Fruit fly (Drosophila melanogaster) whole organism, embryonic: ENCODE data around the gene Inx6.

Experiments used
- Aef1 ChIP-seq: fragments of 200-800 bp; sonication (Bioruptor generic); IDR thresholded peaks from 3 replicates; pipeline ENCODE4 v1.3.6; 2022; ENCODE audit warnings: missing biosample characterization, missing genetic modification characterization
- CG10959 ChIP-seq: fragments of 200-800 bp; sonication (Bioruptor generic); IDR thresholded peaks from 2 replicates; pipeline ENCODE4 v1.3.6; 2022; ENCODE audit warnings: missing biosample characterization, missing genetic modification characterization
- CG11398 ChIP-seq: fragments of 200-800 bp; sonication (Bioruptor generic); optimal IDR thresholded peaks from 2 replicates; lab custom pipeline; 2016; ENCODE audit warnings: missing biosample characterization, missing genetic modification characterization
- CG11723 ChIP-seq: fragments of 200-800 bp; sonication (Bioruptor generic); optimal IDR thresholded peaks from 2 replicates; lab custom pipeline; 2017; ENCODE audit warnings: missing biosample characterization, mild to moderate bottlenecking, missing genetic modification characterization
- CG12299 ChIP-seq: fragments of 200-800 bp; sonication (Bioruptor generic); optimal IDR thresholded peaks from 2 replicates; lab custom pipeline; 2018; ENCODE audit warnings: missing biosample characterization, mild to moderate bottlenecking, missing genetic modification characterization
- CG12744 ChIP-seq: fragments of 200-800 bp; sonication (Bioruptor generic); optimal IDR thresholded peaks from 2 replicates; lab custom pipeline; 2016; ENCODE audit warnings: missing biosample characterization, missing genetic modification characterization
- CG12769 ChIP-seq: fragments of 200-800 bp; sonication (Bioruptor generic); optimal IDR thresholded peaks from 2 replicates; lab custom pipeline; 2019; ENCODE audit warnings: missing biosample characterization, mild to moderate bottlenecking, missing genetic modification characterization, moderate library complexity
- CG15601 ChIP-seq: fragments of 200-800 bp; sonication (Bioruptor generic); optimal IDR thresholded peaks from 3 replicates; lab custom pipeline; 2019; ENCODE audit warnings: missing biosample characterization, mild to moderate bottlenecking, missing genetic modification characterization, moderate library complexity
- CG1792 ChIP-seq: fragments of 200-800 bp; sonication (Bioruptor generic); optimal IDR thresholded peaks from 2 replicates; lab custom pipeline; 2016; ENCODE audit warnings: missing biosample characterization, missing genetic modification characterization
- CG18262 ChIP-seq: fragments of 200-800 bp; optimal IDR thresholded peaks from 3 replicates; lab custom pipeline; 2019; ENCODE audit warnings: missing biosample characterization, mild to moderate bottlenecking, missing genetic modification characterization, moderate library complexity
- CG18619 ChIP-seq: fragments of 200-800 bp; sonication (Bioruptor generic); optimal IDR thresholded peaks from 3 replicates; lab custom pipeline; 2017; ENCODE audit warnings: missing biosample characterization, mild to moderate bottlenecking, missing genetic modification characterization
- CG30431 ChIP-seq: fragments of 200-800 bp; sonication (Bioruptor generic); optimal IDR thresholded peaks from 2 replicates; lab custom pipeline; 2017; ENCODE audit warnings: missing biosample characterization, missing genetic modification characterization
- CG3065 ChIP-seq: fragments of 200-800 bp; sonication (Bioruptor generic); optimal IDR thresholded peaks from 2 replicates; lab custom pipeline; 2016; ENCODE audit warnings: missing biosample characterization, missing genetic modification characterization
- CG4617 ChIP-seq: fragments of 200-800 bp; sonication (Bioruptor generic); optimal IDR thresholded peaks from 3 replicates; lab custom pipeline; 2016; ENCODE audit warnings: missing biosample characterization, missing genetic modification characterization, borderline replicate concordance
- CG6683 ChIP-seq: fragments of 200-800 bp; sonication (Bioruptor generic); optimal IDR thresholded peaks from 2 replicates; lab custom pipeline; 2017; ENCODE audit warnings: missing biosample characterization, mild to moderate bottlenecking, missing genetic modification characterization, missing genetic modification reagents
- CG8290 ChIP-seq, 3 experiments: fragments of 200-800 bp; sonication (Bioruptor generic); optimal IDR thresholded peaks; 2 replicates each; lab custom pipeline; 2016 to 2019; ENCODE audit warnings: missing biosample characterization in 3 of 3, missing genetic modification characterization in 3 of 3, mild to moderate bottlenecking in 2 of 3, moderate library complexity in 1 of 3
- CG8478 ChIP-seq: fragments of >200 bp; optimal IDR thresholded peaks from 2 replicates; lab custom pipeline; 2018
- CTCF ChIP-seq: fragments of 200-800 bp; sonication (Bioruptor generic); optimal IDR thresholded peaks from 2 replicates; lab custom pipeline; 2017; ENCODE audit warnings: missing biosample characterization, mild to moderate bottlenecking, missing genetic modification characterization, moderate library complexity
- CoRest ChIP-seq: fragments of 200-800 bp; sonication (Bioruptor generic); optimal IDR thresholded peaks from 3 replicates; lab custom pipeline; 2018; ENCODE audit warnings: missing biosample characterization, mild to moderate bottlenecking, missing genetic modification characterization, moderate library complexity
- CrebB ChIP-seq: fragments of 200-800 bp; sonication (Bioruptor generic); optimal IDR thresholded peaks from 3 replicates; lab custom pipeline; 2018; ENCODE audit warnings: missing biosample characterization, mild to moderate bottlenecking, missing genetic modification characterization
- Dad ChIP-seq: fragments of 200-800 bp; sonication (Bioruptor generic); optimal IDR thresholded peaks from 3 replicates; lab custom pipeline; 2016; ENCODE audit warnings: missing biosample characterization, missing genetic modification characterization
- Dbx ChIP-seq: fragments of 200-800 bp; sonication (Bioruptor generic); IDR thresholded peaks from 3 replicates; pipeline ENCODE4 v1.3.6; 2022; ENCODE audit warnings: missing biosample characterization, missing genetic modification characterization
- Dll ChIP-seq: fragments of 200-800 bp; sonication (Bioruptor generic); IDR thresholded peaks from 4 replicates; pipeline ENCODE4 v1.3.6; 2022; ENCODE audit warnings: missing biosample characterization, missing genetic modification characterization; ENCODE audit not compliant: partially characterized antibody
- HLH3B ChIP-seq: fragments of 200-800 bp; sonication (Bioruptor generic); IDR thresholded peaks from 2 replicates; pipeline ENCODE4 v1.3.6; 2022; ENCODE audit warnings: missing biosample characterization, missing genetic modification characterization
- HLH54F ChIP-seq: fragments of 200-800 bp; sonication (Bioruptor generic); optimal IDR thresholded peaks from 3 replicates; lab custom pipeline; 2016; ENCODE audit warnings: missing biosample characterization, missing genetic modification characterization
- Hmr ChIP-seq: fragments of 200-800 bp; sonication (Bioruptor generic); optimal IDR thresholded peaks from 3 replicates; lab custom pipeline; 2017; ENCODE audit warnings: mild to moderate bottlenecking, missing biosample characterization, missing genetic modification reagents, missing genetic modification characterization
- Hr78 ChIP-seq, 2 experiments: fragments of 200-800 bp in 1 of 2; fragments of >200 bp in 1 of 2; sonication (Bioruptor generic) in 1 of 2; optimal IDR thresholded peaks; 2 replicates each; lab custom pipeline; 2017 to 2019; ENCODE audit warnings: missing biosample characterization in 2 of 2, missing genetic modification characterization in 2 of 2, mild to moderate bottlenecking in 1 of 2, moderate library complexity in 1 of 2
- Neu2 ChIP-seq: fragments of 200-800 bp; sonication (Bioruptor generic); optimal IDR thresholded peaks from 3 replicates; lab custom pipeline; 2016; ENCODE audit warnings: missing biosample characterization, missing genetic modification characterization, borderline replicate concordance
- Ravus ChIP-seq: fragments of 200-800 bp; sonication (Bioruptor generic); IDR thresholded peaks from 2 replicates; pipeline ENCODE4 v1.3.6; 2022; ENCODE audit warnings: missing biosample characterization, missing genetic modification characterization
- Sox102F ChIP-seq: fragments of 200-800 bp; sonication (Bioruptor generic); optimal IDR thresholded peaks from 2 replicates; lab custom pipeline; 2018; ENCODE audit warnings: missing biosample characterization, mild to moderate bottlenecking, missing genetic modification characterization, moderate library complexity
- Xbp1 ChIP-seq: fragments of 200-800 bp; sonication (Bioruptor generic); optimal IDR thresholded peaks from 3 replicates; lab custom pipeline; 2016; ENCODE audit warnings: missing biosample characterization, mild to moderate bottlenecking, missing genetic modification characterization
- ab ChIP-seq: fragments of 200-800 bp; sonication (Bioruptor generic); optimal IDR thresholded peaks from 2 replicates; lab custom pipeline; 2016; ENCODE audit warnings: missing biosample characterization, missing genetic modification characterization
- bigmax ChIP-seq: fragments of 200-800 bp; sonication (Bioruptor generic); optimal IDR thresholded peaks from 2 replicates; lab custom pipeline; 2018; ENCODE audit warnings: missing biosample characterization, mild to moderate bottlenecking, missing genetic modification characterization
- chinmo ChIP-seq: fragments of 200-800 bp; sonication (Bioruptor generic); IDR thresholded peaks from 4 replicates; pipeline ENCODE4 v1.3.6; 2022; ENCODE audit warnings: missing biosample characterization, missing genetic modification characterization; ENCODE audit not compliant: partially characterized antibody
- da ChIP-seq: fragments of 200-800 bp; sonication (Bioruptor generic); optimal IDR thresholded peaks from 2 replicates; lab custom pipeline; 2016; ENCODE audit warnings: missing biosample characterization, missing genetic modification characterization
- dan ChIP-seq: fragments of 200-800 bp; sonication (Bioruptor generic); IDR thresholded peaks from 2 replicates; pipeline ENCODE4 v1.3.6; 2022; ENCODE audit warnings: missing biosample characterization, missing genetic modification characterization
- exex ChIP-seq: fragments of 200-800 bp; sonication (Bioruptor generic); optimal IDR thresholded peaks from 4 replicates; lab custom pipeline; 2018; ENCODE audit warnings: missing biosample characterization, mild to moderate bottlenecking, missing genetic modification characterization, moderate library complexity
- gcm ChIP-seq: fragments of 200-800 bp; sonication (Bioruptor generic); optimal IDR thresholded peaks from 2 replicates; lab custom pipeline; 2019; ENCODE audit warnings: missing biosample characterization, mild to moderate bottlenecking, missing genetic modification characterization, moderate library complexity
- jing ChIP-seq: fragments of 200-800 bp; sonication (Bioruptor generic); optimal IDR thresholded peaks from 2 replicates; lab custom pipeline; 2018; ENCODE audit warnings: missing biosample characterization, mild to moderate bottlenecking, missing genetic modification characterization
- kni ChIP-seq: fragments of 200-800 bp; sonication (Bioruptor generic); optimal IDR thresholded peaks from 3 replicates; lab custom pipeline; 2017; ENCODE audit warnings: mild to moderate bottlenecking, missing biosample characterization, missing genetic modification reagents, missing genetic modification characterization
- lbe ChIP-seq: fragments of 200-800 bp; sonication (Bioruptor generic); optimal IDR thresholded peaks from 2 replicates; lab custom pipeline; 2016; ENCODE audit warnings: missing biosample characterization, mild to moderate bottlenecking, missing genetic modification characterization
- otp ChIP-seq: fragments of 200-800 bp; sonication (Bioruptor generic); IDR thresholded peaks from 3 replicates; pipeline ENCODE4, ENCODE4 v1.3.6; 2022; ENCODE audit warnings: missing biosample characterization, missing genetic modification characterization
- rib ChIP-seq: fragments of 200-800 bp; sonication (Bioruptor generic); IDR thresholded peaks from 2 replicates; pipeline ENCODE4 v1.3.6; 2022; ENCODE audit warnings: missing biosample characterization, missing genetic modification characterization
- slp2 ChIP-seq: fragments of 200-800 bp; sonication (Bioruptor generic); optimal IDR thresholded peaks from 2 replicates; lab custom pipeline; 2016; ENCODE audit warnings: missing biosample characterization, missing genetic modification characterization
- sqz ChIP-seq: fragments of 200-800 bp; sonication (Bioruptor generic); optimal IDR thresholded peaks from 3 replicates; lab custom pipeline; 2018; ENCODE audit warnings: missing biosample characterization, mild to moderate bottlenecking, missing genetic modification characterization
- ssp ChIP-seq: fragments of 200-800 bp; sonication (Bioruptor generic); IDR thresholded peaks from 2 replicates; pipeline ENCODE4 v1.3.6; 2022; ENCODE audit warnings: missing biosample characterization, missing genetic modification characterization
- unc-4 ChIP-seq: fragments of 200-800 bp; sonication (Bioruptor generic); IDR thresholded peaks from 2 replicates; pipeline ENCODE4 v1.3.6; 2022; ENCODE audit warnings: missing biosample characterization, missing genetic modification characterization; ENCODE audit not compliant: partially characterized antibody
- zen ChIP-seq: fragments of 200-800 bp; sonication (Bioruptor generic); optimal IDR thresholded peaks from 3 replicates; lab custom pipeline; 2018; ENCODE audit warnings: missing biosample characterization, mild to moderate bottlenecking, missing genetic modification characterization, moderate library complexity

Gene Inx6

DNA sequence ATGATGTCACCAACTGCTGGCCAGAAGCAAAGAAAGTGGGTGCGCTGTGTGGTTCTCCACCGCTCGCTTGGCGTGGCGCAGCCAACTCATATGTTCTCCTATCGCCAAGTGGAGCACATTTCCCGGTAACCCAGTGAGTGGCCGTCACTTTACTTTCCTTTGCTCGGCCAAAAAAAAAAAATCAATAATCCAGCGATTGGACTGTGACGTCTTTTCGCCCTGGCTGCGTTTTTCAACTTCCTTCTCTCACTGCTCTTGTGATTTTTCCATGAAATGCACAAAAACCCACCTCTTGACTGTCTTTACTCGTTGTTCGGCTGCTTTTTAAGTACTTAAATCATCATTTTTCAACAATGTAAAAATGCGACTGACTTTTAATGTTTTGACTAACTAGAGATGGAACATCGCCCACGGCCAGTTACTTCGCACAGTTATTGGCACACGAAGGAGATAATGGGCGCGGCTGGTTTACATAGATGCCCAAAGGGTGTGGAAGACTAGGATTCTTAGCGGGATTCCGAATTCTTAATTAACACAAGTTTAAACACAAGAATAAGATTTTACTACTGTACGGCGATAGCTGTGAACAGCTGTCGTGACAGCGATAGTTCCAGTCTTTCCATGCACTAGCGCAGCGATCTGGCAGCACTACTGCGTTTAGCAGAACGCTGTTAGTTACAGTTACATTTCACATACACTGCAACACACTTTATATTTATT lies 33.6 kb downstream of the Inx6 start, which contains the start of gene sw (continued):
- TF ChIP-seq HLH54F: peak; percentile 74
- peak; percentile 48 for TF ChIP-seq CG1792
- no peak for TF ChIP-seq sqz (GFP tag; lab: Kevin White, UChicago)
- TF ChIP-seq ssp: peak; percentile 63
- TF ChIP-seq Aef1 (GFP tag; lab: Robert Waterston, UW): peak; percentile 74
- TF ChIP-seq CG11723 (GFP tag; lab: Kevin White, UChicago): peak; percentile 26
- TF ChIP-seq Dll (GFP tag; lab: Robert Waterston, UW): peak; percentile 95
- TF ChIP-seq CoRest (tag; lab: Kevin White, UChicago): peak; percentile 78
- TF ChIP-seq otp (GFP tag; lab: Robert Waterston, UW): 0 out of 3 replicates have a peak, but pooled peaks have one; percentile 29
- 0 out of 2 replicates have a peak, but pooled peaks have one; percentile 18 for TF ChIP-seq rib (GFP tag; lab: Robert Waterston, UW)
- no peak for TF ChIP-seq CTCF (GFP tag; lab: Kevin White, UChicago)
- TF ChIP-seq jing: no peak
- peak; percentile 31 for TF ChIP-seq CrebB (tag; lab: Kevin White, UChicago)
- no peak for TF ChIP-seq bigmax
- TF ChIP-seq gcm (GFP tag; lab: Kevin White, UChicago): no peak
- TF ChIP-seq Hr78 (GFP tag; optimal IDR thresholded peaks at IDR 0.05; lab: Kevin White, UChicago): no peak
- peak; percentile 1 for TF ChIP-seq CG6683 (GFP tag; lab: Kevin White, UChicago)
- no peak for TF ChIP-seq kni (GFP tag; lab: Kevin White, UChicago)
- TF ChIP-seq CG18619 (GFP tag; lab: Kevin White, UChicago): peak; percentile 46
- TF ChIP-seq CG15601 (tag; lab: Kevin White, UChicago): peak; percentile 47
- peak; percentile 59 for TF ChIP-seq Xbp1 (GFP tag; lab: Kevin White, UChicago)
- TF ChIP-seq zen (tag; lab: Kevin White, UChicago): peak; percentile 41
- TF ChIP-seq Sox102F: peak; percentile 41
- peak; percentile 36 for TF ChIP-seq slp2
- TF ChIP-seq CG8290 (GFP tag; optimal IDR thresholded peaks at IDR 0.05; lab: Kevin White, UChicago): no peak
- TF ChIP-seq CG8290 (tag; optimal IDR thresholded peaks at IDR 0.05; lab: Kevin White, UChicago): peak; percentile 14 to 72
- TF ChIP-seq exex (tag; lab: Kevin White, UChicago): no peak
- peak; percentile 57 for TF ChIP-seq Dad
- TF ChIP-seq CG11398 (GFP tag; lab: Kevin White, UChicago): no peak
- TF ChIP-seq CG12299 (tag; lab: Kevin White, UChicago): peak; percentile 28
- no peak for TF ChIP-seq CG8478 (lab: Kevin White, UChicago)
- no peak; the same call in 1 of the 2 replicates for TF ChIP-seq Ravus (GFP tag; lab: Robert Waterston, UW)
- no peak for TF ChIP-seq CG12744 (GFP tag; lab: Kevin White, UChicago)
- peak; percentile 85 for TF ChIP-seq CG4617 (GFP tag; lab: Kevin White, UChicago)
- peak; percentile 58 for TF ChIP-seq Neu2 (GFP tag; lab: Kevin White, UChicago)
- TF ChIP-seq lbe: no peak
- no peak for TF ChIP-seq CG10959
- TF ChIP-seq chinmo (GFP tag; lab: Robert Waterston, UW): peak; percentile 83; the same call in 3 of the 4 replicates
- peak; percentile 35 for TF ChIP-seq CG30431
- no peak for TF ChIP-seq da
- no peak for TF ChIP-seq ab (GFP tag; lab: Kevin White, UChicago)
- peak; percentile 76 for TF ChIP-seq CG12769 (tag; lab: Kevin White, UChicago)
- peak; percentile 22; the same call in 1 of the 2 replicates for TF ChIP-seq HLH3B
- peak; percentile 55 for TF ChIP-seq Hmr (GFP tag; lab: Kevin White, UChicago)
- no peak for TF ChIP-seq dan (GFP tag; lab: Robert Waterston, UW)
- peak; percentile 80 for TF ChIP-seq Dbx
- peak; percentile 47 for TF ChIP-seq CG18262 (tag; lab: Kevin White, UChicago)
- peak; percentile 13 for TF ChIP-seq CG3065 (GFP tag; lab: Kevin White, UChicago)
- TF ChIP-seq unc-4 (GFP tag; lab: Robert Waterston, UW): peak; percentile 90
